Fruit fly (Drosophila melanogaster) whole organism, prepupa: ENCODE results near the gene PolI.

Experiments used
- Blimp-1 ChIP-seq: fragments of 200-800 bp; sonication (Bioruptor generic); optimal IDR thresholded peaks from 3 replicates; lab custom pipeline; 2017; ENCODE audit warnings: missing biosample characterization, missing genetic modification characterization, mild to moderate bottlenecking, moderate library complexity, missing genetic modification reagents
- CG10631 ChIP-seq: fragments of 200-800 bp; sonication (Bioruptor generic); optimal IDR thresholded peaks from 2 replicates; lab custom pipeline; 2016; ENCODE audit warnings: missing biosample characterization, missing genetic modification characterization
- CG10669 ChIP-seq: fragments of 200-800 bp; sonication (Bioruptor generic); optimal IDR thresholded peaks from 3 replicates; lab custom pipeline; 2018; ENCODE audit warnings: missing biosample characterization, mild to moderate bottlenecking, missing genetic modification characterization, moderate library complexity
- CG11294 ChIP-seq: fragments of 200-800 bp; sonication (Bioruptor generic); IDR thresholded peaks from 2 replicates; pipeline ENCODE4 v1.3.6; 2022; ENCODE audit warnings: missing biosample characterization, missing genetic modification characterization
- CG11762 ChIP-seq: fragments of 200-800 bp; sonication (Bioruptor generic); optimal IDR thresholded peaks from 3 replicates; lab custom pipeline; 2016; ENCODE audit warnings: missing biosample characterization, missing genetic modification characterization; ENCODE audit not compliant: insufficient read depth
- CG11902 ChIP-seq: fragments of 200-800 bp; sonication (Bioruptor generic); optimal IDR thresholded peaks from 3 replicates; lab custom pipeline; 2016; ENCODE audit warnings: missing biosample characterization, missing genetic modification characterization
- CG15336 ChIP-seq: fragments of 200-800 bp; sonication (Bioruptor generic); IDR thresholded peaks from 2 replicates; pipeline ENCODE4 v1.3.6; 2022; ENCODE audit warnings: missing biosample characterization, missing genetic modification characterization
- CG16779 ChIP-seq: fragments of 200-800 bp; sonication (Bioruptor generic); optimal IDR thresholded peaks from 3 replicates; lab custom pipeline; 2017; ENCODE audit warnings: missing biosample characterization, mild to moderate bottlenecking, missing genetic modification characterization
- CG3032 ChIP-seq: fragments of 200-800 bp; optimal IDR thresholded peaks from 2 replicates; lab custom pipeline; 2019; ENCODE audit warnings: missing biosample characterization, mild to moderate bottlenecking, missing genetic modification characterization, moderate library complexity
- CG31627 ChIP-seq: fragments of 200-800 bp; sonication (Bioruptor generic); optimal IDR thresholded peaks from 3 replicates; lab custom pipeline; 2016; ENCODE audit warnings: missing biosample characterization, missing genetic modification characterization
- CG32006 ChIP-seq: fragments of 200-800 bp; sonication (Bioruptor generic); optimal IDR thresholded peaks from 3 replicates; lab custom pipeline; 2017; ENCODE audit warnings: missing biosample characterization, mild to moderate bottlenecking, missing genetic modification characterization
- CG34406 ChIP-seq: fragments of 200-800 bp; sonication (Bioruptor generic); optimal IDR thresholded peaks from 3 replicates; lab custom pipeline; 2016; ENCODE audit warnings: missing biosample characterization, missing genetic modification characterization
- CG3919 ChIP-seq: fragments of 200-800 bp; sonication (Bioruptor generic); optimal IDR thresholded peaks from 3 replicates; lab custom pipeline; 2016; ENCODE audit warnings: missing biosample characterization, missing genetic modification characterization
- CG4318 ChIP-seq: fragments of 200-800 bp; sonication (Bioruptor generic); optimal IDR thresholded peaks from 3 replicates; lab custom pipeline; 2017; ENCODE audit warnings: missing biosample characterization, mild to moderate bottlenecking, missing genetic modification characterization
- CG6163 ChIP-seq: fragments of 200-800 bp; sonication (Bioruptor generic); IDR thresholded peaks from 3 replicates; pipeline ENCODE4 v1.3.6; 2022; ENCODE audit warnings: missing biosample characterization, missing genetic modification characterization
- CG6276 ChIP-seq: fragments of 200-800 bp; sonication (Bioruptor generic); optimal IDR thresholded peaks from 2 replicates; lab custom pipeline; 2017; ENCODE audit warnings: missing biosample characterization, mild to moderate bottlenecking, missing genetic modification characterization
- CG6792 ChIP-seq: fragments of 200-800 bp; sonication (Bioruptor generic); optimal IDR thresholded peaks from 3 replicates; lab custom pipeline; 2016; ENCODE audit warnings: missing biosample characterization, missing genetic modification characterization
- CG6854 ChIP-seq: fragments of 200-800 bp; sonication (Bioruptor generic); optimal IDR thresholded peaks from 2 replicates; lab custom pipeline; 2017; ENCODE audit warnings: missing biosample characterization, mild to moderate bottlenecking, missing genetic modification characterization
- CG7368 ChIP-seq: fragments of 200-800 bp; sonication (Bioruptor generic); optimal IDR thresholded peaks from 3 replicates; lab custom pipeline; 2016; ENCODE audit warnings: missing biosample characterization, missing genetic modification characterization
- CG8119 ChIP-seq: fragments of 200-800 bp; sonication (Bioruptor generic); IDR thresholded peaks from 3 replicates; pipeline ENCODE4 v1.3.6; 2022; ENCODE audit warnings: missing biosample characterization, missing genetic modification characterization
- CG8632 ChIP-seq: fragments of 200-800 bp; sonication (Bioruptor generic); optimal IDR thresholded peaks from 3 replicates; lab custom pipeline; 2016; ENCODE audit warnings: missing biosample characterization, missing genetic modification characterization
- CG9139 ChIP-seq: fragments of 200-800 bp; sonication (Bioruptor generic); optimal IDR thresholded peaks from 3 replicates; lab custom pipeline; 2017; ENCODE audit warnings: missing biosample characterization, mild to moderate bottlenecking, missing genetic modification characterization
- Eip75B ChIP-seq: fragments of 200-800 bp; sonication (Bioruptor generic); optimal IDR thresholded peaks from 3 replicates; lab custom pipeline; 2016; ENCODE audit warnings: missing biosample characterization, missing genetic modification characterization
- Eip78C ChIP-seq: fragments of 200-800 bp; sonication (Bioruptor generic); peaks from one replicate; lab custom pipeline; 2016; ENCODE audit warnings: missing biosample characterization, missing genetic modification characterization
- Ets96B ChIP-seq: fragments of 200-800 bp; optimal IDR thresholded peaks from 2 replicates; lab custom pipeline; 2019; ENCODE audit warnings: missing biosample characterization, mild to moderate bottlenecking, missing genetic modification characterization, moderate library complexity
- Hr39 ChIP-seq: fragments of 200-800 bp; sonication (Bioruptor generic); optimal IDR thresholded peaks from 2 replicates; lab custom pipeline; 2016; ENCODE audit warnings: missing biosample characterization, missing genetic modification characterization
- Hr4 ChIP-seq: fragments of 200-800 bp; sonication (Bioruptor generic); optimal IDR thresholded peaks from 3 replicates; lab custom pipeline; 2016; ENCODE audit warnings: missing biosample characterization, missing genetic modification characterization
- Lpt ChIP-seq: fragments of 200-800 bp; sonication (Bioruptor generic); optimal IDR thresholded peaks from 3 replicates; lab custom pipeline; 2016; ENCODE audit warnings: missing biosample characterization, missing genetic modification characterization
- Met ChIP-seq: fragments of 200-800 bp; sonication (Bioruptor generic); optimal IDR thresholded peaks from 3 replicates; lab custom pipeline; 2016; ENCODE audit warnings: missing biosample characterization, missing genetic modification characterization
- OdsH ChIP-seq: fragments of 200-800 bp; sonication (Bioruptor generic); optimal IDR thresholded peaks from 3 replicates; lab custom pipeline; 2016; ENCODE audit warnings: missing biosample characterization, missing genetic modification characterization
- Sox14 ChIP-seq: fragments of 200-800 bp; sonication (Bioruptor generic); optimal IDR thresholded peaks from 3 replicates; lab custom pipeline; 2016; ENCODE audit warnings: missing biosample characterization, missing genetic modification characterization
- Sox15 ChIP-seq: fragments of 200-800 bp; sonication (Bioruptor generic); optimal IDR thresholded peaks from 3 replicates; lab custom pipeline; 2016; ENCODE audit warnings: missing biosample characterization, missing genetic modification characterization
- achi ChIP-seq: fragments of 200-800 bp; sonication (Bioruptor generic); optimal IDR thresholded peaks from 3 replicates; lab custom pipeline; 2016; ENCODE audit warnings: missing biosample characterization, missing genetic modification characterization
- acj6 ChIP-seq: fragments of 200-800 bp; sonication (Bioruptor generic); optimal IDR thresholded peaks from 3 replicates; lab custom pipeline; 2016; ENCODE audit warnings: missing biosample characterization, missing genetic modification characterization
- cyc ChIP-seq: fragments of 200-800 bp; sonication (Bioruptor generic); optimal IDR thresholded peaks from 3 replicates; lab custom pipeline; 2016; ENCODE audit warnings: missing biosample characterization, missing genetic modification characterization
- esn ChIP-seq: fragments of 200-800 bp; sonication (Bioruptor generic); optimal IDR thresholded peaks from 2 replicates; lab custom pipeline; 2016; ENCODE audit warnings: missing biosample characterization, mild to moderate bottlenecking, missing genetic modification characterization, moderate library complexity
- fd59A ChIP-seq: fragments of 200-800 bp; sonication (Bioruptor generic); optimal IDR thresholded peaks from 2 replicates; lab custom pipeline; 2017; ENCODE audit warnings: missing biosample characterization, mild to moderate bottlenecking, missing genetic modification characterization, missing genetic modification reagents
- fd85E ChIP-seq: fragments of 200-800 bp; sonication (Bioruptor generic); optimal IDR thresholded peaks from 3 replicates; lab custom pipeline; 2016; ENCODE audit warnings: missing biosample characterization, missing genetic modification characterization
- fkh ChIP-seq: fragments of 200-800 bp; sonication (Bioruptor generic); optimal IDR thresholded peaks from 3 replicates; lab custom pipeline; 2017; ENCODE audit warnings: missing biosample characterization, mild to moderate bottlenecking, missing genetic modification characterization, moderate library complexity
- lz ChIP-seq: fragments of 200-800 bp; sonication (Bioruptor generic); optimal IDR thresholded peaks from 3 replicates; lab custom pipeline; 2016; ENCODE audit warnings: missing biosample characterization, missing genetic modification characterization
- net ChIP-seq: fragments of 200-800 bp; sonication (Bioruptor generic); optimal IDR thresholded peaks from 3 replicates; lab custom pipeline; 2016; ENCODE audit warnings: missing biosample characterization, missing genetic modification characterization
- pdm3 ChIP-seq: fragments of 200-800 bp; sonication (Bioruptor generic); optimal IDR thresholded peaks from 3 replicates; lab custom pipeline; 2016; ENCODE audit warnings: missing biosample characterization, missing genetic modification characterization
- salr ChIP-seq, 2 experiments: fragments of 200-800 bp; sonication (Bioruptor generic); optimal IDR thresholded peaks; 3 replicates each; lab custom pipeline; 2016 to 2018; ENCODE audit warnings: missing biosample characterization in 2 of 2, missing genetic modification characterization in 2 of 2, mild to moderate bottlenecking in 1 of 2
- ss ChIP-seq, 2 experiments: fragments of 200-800 bp; sonication (Bioruptor generic); optimal IDR thresholded peaks; 2 replicates in 1 of 2; 3 replicates in 1 of 2; lab custom pipeline; 2017 to 2018; ENCODE audit warnings: mild to moderate bottlenecking in 2 of 2, missing biosample characterization in 2 of 2, missing genetic modification characterization in 2 of 2, moderate library complexity in 1 of 2
- svp ChIP-seq: fragments of 200-800 bp; sonication (Bioruptor generic); peaks from one replicate; lab custom pipeline; 2016; ENCODE audit warnings: missing biosample characterization, missing genetic modification characterization
- topi ChIP-seq: fragments of 200-800 bp; sonication (Bioruptor generic); optimal IDR thresholded peaks from 3 replicates; lab custom pipeline; 2016; ENCODE audit warnings: missing biosample characterization, missing genetic modification characterization
- vri ChIP-seq: fragments of 200-800 bp; sonication (Bioruptor generic); optimal IDR thresholded peaks from 3 replicates; lab custom pipeline; 2016; ENCODE audit warnings: missing biosample characterization, mild to moderate bottlenecking, missing genetic modification characterization

Gene PolI

DNA sequence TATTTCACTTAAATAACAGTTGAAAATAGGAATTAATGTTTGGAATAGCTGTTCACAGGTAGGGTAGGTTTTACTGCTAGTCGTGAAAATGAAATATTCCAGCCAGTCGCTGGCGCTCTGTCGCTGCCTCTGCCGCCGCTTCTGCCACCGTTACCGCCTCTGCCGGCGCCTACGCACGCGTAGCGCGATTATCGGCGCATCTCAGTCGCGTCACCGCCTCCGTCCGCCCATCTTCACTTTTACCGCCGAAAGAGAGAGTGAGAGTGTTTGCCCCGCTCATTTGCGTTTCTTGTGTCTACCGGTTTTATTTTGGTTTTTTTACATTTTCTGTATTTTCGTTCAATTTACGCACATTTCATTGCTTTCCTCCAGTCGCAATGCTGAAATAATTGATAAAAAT, 18.2 kb downstream of the PolI start:
- no peak for TF ChIP-seq CG8119 (GFP tag; lab: Robert Waterston, UW)
- TF ChIP-seq OdsH (GFP tag; lab: Kevin White, UChicago): no peak
- 0 out of 3 replicates have a peak, but pooled peaks have one; percentile 22 for TF ChIP-seq CG6163 (GFP tag; lab: Robert Waterston, UW)
- no peak for TF ChIP-seq net
- TF ChIP-seq ss (GFP tag; optimal IDR thresholded peaks at IDR 0.05; lab: Kevin White, UChicago): no peak
- peak; percentile 91 for TF ChIP-seq Blimp-1 (GFP tag; lab: Kevin White, UChicago)
- TF ChIP-seq CG32006 (GFP tag; lab: Kevin White, UChicago): no peak
- no peak for TF ChIP-seq svp (GFP tag; lab: Kevin White, UChicago)
- no peak for TF ChIP-seq fd85E (GFP tag; lab: Kevin White, UChicago)
- TF ChIP-seq Eip78C (GFP tag; lab: Kevin White, UChicago): peak; percentile 37
- no peak for TF ChIP-seq CG11902 (GFP tag; lab: Kevin White, UChicago)
- no peak for TF ChIP-seq CG11294

DNA sequence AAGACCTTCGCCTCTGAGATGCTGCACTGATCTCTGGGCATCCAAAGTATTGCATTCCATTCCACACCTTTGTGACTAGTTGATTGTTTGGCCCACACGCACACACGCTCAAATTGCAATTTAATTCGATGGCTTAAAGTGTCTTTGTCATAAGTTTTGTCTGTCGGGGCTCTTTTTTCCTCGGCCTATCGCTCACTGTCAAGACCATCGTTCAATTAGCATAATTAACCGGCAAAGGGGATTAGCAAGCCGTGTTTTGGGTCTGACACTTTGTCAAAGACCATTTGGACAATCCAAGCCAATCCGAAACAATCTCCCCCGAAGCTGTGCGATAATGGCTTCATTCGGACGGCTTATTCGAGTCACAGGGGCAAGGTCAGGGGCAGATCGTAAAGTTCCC, 21.0 kb downstream of the PolI start:
- TF ChIP-seq CG31627 (no peak), Eip75B (GFP tag; lab: Kevin White, UChicago) (no peak), CG7368 (GFP tag; lab: Kevin White, UChicago) (no peak), CG3032 (tag; lab: Kevin White, UChicago) (no peak), Sox14 (GFP tag; lab: Kevin White, UChicago) (no peak), CG11294 (no peak), CG3919 (no peak), Ets96B (no peak), CG34406 (GFP tag; lab: Kevin White, UChicago) (no peak)

DNA sequence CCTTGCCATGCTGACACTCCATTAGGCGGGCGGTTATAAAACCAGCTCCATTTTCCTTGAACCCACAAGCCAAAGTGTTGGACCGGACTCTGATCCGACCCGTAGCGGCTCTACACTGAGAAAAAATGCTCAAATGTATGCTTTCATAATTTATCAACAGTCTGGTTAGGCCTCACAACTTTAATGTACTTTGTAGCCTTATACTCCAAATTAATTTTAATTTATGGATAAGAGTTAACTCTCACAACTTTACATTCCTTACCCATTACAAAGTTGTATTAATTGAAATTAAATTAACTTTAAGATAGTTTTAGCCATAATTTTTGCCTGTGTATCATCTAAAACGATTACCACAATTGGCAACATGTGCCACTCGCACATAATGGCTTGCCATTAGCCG, 22.7 kb downstream of the PolI start:
- TF ChIP-seq fkh (GFP tag; lab: Kevin White, UChicago): no peak
- no peak for TF ChIP-seq CG3032 (tag; lab: Kevin White, UChicago)
- TF ChIP-seq CG31627: no peak
- TF ChIP-seq CG10669: no peak
- no peak for TF ChIP-seq achi
- TF ChIP-seq salr (GFP tag; optimal IDR thresholded peaks at IDR 0.05; lab: Kevin White, UChicago): peak in 1 of 2 experiments; percentile 30
- no peak for TF ChIP-seq CG6792 (GFP tag; lab: Kevin White, UChicago)
- no peak for TF ChIP-seq CG11762 (GFP tag; lab: Kevin White, UChicago)
- peak; percentile 39 for TF ChIP-seq OdsH (GFP tag; lab: Kevin White, UChicago)
- no peak for TF ChIP-seq fd85E (GFP tag; lab: Kevin White, UChicago)
- TF ChIP-seq topi (GFP tag; lab: Kevin White, UChicago): no peak
- peak; percentile 20; the same call in 1 of the 2 replicates for TF ChIP-seq CG11294
- peak; percentile 86 for TF ChIP-seq CG15336
- peak; percentile 70 for TF ChIP-seq Eip78C (GFP tag; lab: Kevin White, UChicago)
- no peak for TF ChIP-seq svp (GFP tag; lab: Kevin White, UChicago)
- TF ChIP-seq CG8632: no peak
- peak; percentile 73 for TF ChIP-seq Hr4 (GFP tag; lab: Kevin White, UChicago)
- no peak for TF ChIP-seq CG6163 (GFP tag; lab: Robert Waterston, UW)
- TF ChIP-seq cyc (GFP tag; lab: Kevin White, UChicago): no peak
- TF ChIP-seq CG8119 (GFP tag; lab: Robert Waterston, UW): peak; percentile 84
- no peak for TF ChIP-seq CG9139 (GFP tag; lab: Kevin White, UChicago)
- no peak for TF ChIP-seq CG6854 (GFP tag; lab: Kevin White, UChicago)
- peak; percentile 77 for TF ChIP-seq CG32006 (GFP tag; lab: Kevin White, UChicago)
- TF ChIP-seq net: no peak
- TF ChIP-seq esn (GFP tag; lab: Kevin White, UChicago): no peak
- TF ChIP-seq acj6 (GFP tag; lab: Kevin White, UChicago): no peak
- TF ChIP-seq vri (GFP tag; lab: Kevin White, UChicago): no peak
- peak; percentile 71 for TF ChIP-seq CG6276 (GFP tag; lab: Kevin White, UChicago)
- TF ChIP-seq Lpt (GFP tag; lab: Kevin White, UChicago): peak; percentile 58
- TF ChIP-seq Hr39 (GFP tag; lab: Kevin White, UChicago): no peak
- TF ChIP-seq CG10631 (GFP tag; lab: Kevin White, UChicago): no peak
- TF ChIP-seq CG11902 (GFP tag; lab: Kevin White, UChicago): no peak
- TF ChIP-seq Sox15 (GFP tag; lab: Kevin White, UChicago): no peak
- no peak for TF ChIP-seq Met (GFP tag; lab: Kevin White, UChicago)
- TF ChIP-seq Ets96B: no peak
- TF ChIP-seq CG4318 (GFP tag; lab: Kevin White, UChicago): peak; percentile 58
- TF ChIP-seq CG16779 (tag; lab: Kevin White, UChicago): no peak
- no peak for TF ChIP-seq fd59A (GFP tag; lab: Kevin White, UChicago)
- no peak for TF ChIP-seq lz (GFP tag; lab: Kevin White, UChicago)
- TF ChIP-seq pdm3: peak; percentile 40
